Fruit fly (Drosophila melanogaster): ENCODE measurements around the gene Ir76a.

DNA sequence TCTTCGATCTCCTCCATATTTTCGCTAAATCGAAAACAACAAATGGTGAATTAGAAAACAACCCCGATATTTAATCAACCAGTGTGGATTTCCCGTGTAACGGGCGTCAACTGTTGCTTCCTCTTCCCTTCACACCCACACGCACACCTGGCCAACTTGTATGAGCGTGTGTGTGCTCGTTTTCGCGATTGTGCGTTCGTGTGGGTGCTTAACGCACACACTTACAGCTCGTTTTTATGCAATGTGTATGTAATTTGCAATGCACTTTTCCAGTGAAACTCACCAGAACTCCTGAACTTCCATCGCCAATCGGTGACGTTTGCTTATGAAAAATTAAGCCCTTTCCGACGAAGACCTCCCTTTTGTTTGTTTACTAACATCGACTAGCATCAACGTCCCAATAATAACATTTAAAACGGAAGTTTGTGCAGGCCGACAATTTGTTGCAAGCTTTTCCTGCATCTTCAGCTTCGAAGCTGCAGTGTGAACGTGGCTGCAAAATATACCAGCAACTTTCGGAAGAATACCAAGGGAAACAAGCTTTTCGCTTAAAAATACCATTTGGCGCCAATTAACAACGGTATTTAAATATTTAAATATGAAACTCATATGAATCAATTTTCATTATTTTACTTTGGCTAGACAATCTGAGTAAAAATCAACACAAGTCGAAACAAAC lies 16.5 kb downstream of the Ir76a start, which contains the start of gene cyc:
- TF ChIP-seq CG12219 (GFP tag; optimal IDR thresholded peaks at IDR 0.05) (no peak), Dad (GFP tag; optimal IDR thresholded peaks at IDR 0.05) (no peak), usp (GFP tag; optimal IDR thresholded peaks at IDR 0.05) (no peak), CG12769 (tag; optimal IDR thresholded peaks at IDR 0.05) (no peak), Neu2 (GFP tag; optimal IDR thresholded peaks at IDR 0.05; ENCODE audit: borderline replicate concordance) (no peak), inv (GFP tag; IDR thresholded peaks at IDR 0.05; ENCODE audit: partially characterized antibody) (no peak), CG7839 (tag; optimal IDR thresholded peaks at IDR 0.05) (no peak)
